Worm (Caenorhabditis elegans) whole organism, L4 larva: Measurements from ENCODE around the gene iglr-2.
A peak's percentile ranks its signal among the peaks of the same experiment; 100 is the strongest.

Experiments
- F26F4.8 ChIP-seq: fragments of 200-800 bp; sonication (Bioruptor generic); conservative IDR thresholded peaks from 2 replicates; pipeline ENCODE4 v1.3.6; 2022; ENCODE audit warnings: missing genetic modification characterization, missing compliant biosample characterization
- F44E2.7 ChIP-seq: fragments of 200-800 bp; sonication (Bioruptor generic); IDR thresholded peaks from 2 replicates; pipeline ENCODE4 v2.1.2; 2022; ENCODE audit warnings: missing genetic modification characterization, missing compliant biosample characterization
- Y105C5A.15 ChIP-seq: fragments of 200-800 bp; sonication (Bioruptor generic); IDR thresholded peaks from 2 replicates; pipeline ENCODE4 v1.3.6; 2022; ENCODE audit warnings: missing genetic modification characterization, missing compliant biosample characterization
- Y48G9A.11 ChIP-seq: fragments of 200-800 bp; sonication (Bioruptor generic); IDR thresholded peaks from 2 replicates; pipeline ENCODE4 v1.3.6; 2022; ENCODE audit warnings: missing genetic modification reagents, missing genetic modification characterization, missing compliant biosample characterization
- Y75B8A.6 ChIP-seq: fragments of 200-800 bp; sonication (Bioruptor generic); IDR thresholded peaks from 2 replicates; pipeline ENCODE4 v1.3.6; 2022; ENCODE audit warnings: missing genetic modification reagents, missing genetic modification characterization, missing compliant biosample characterization
- ceh-28 ChIP-seq: fragments of 150-350 bp; optimal IDR thresholded peaks from 2 replicates; lab custom pipeline; 2014; ENCODE audit warnings: missing biosample characterization, missing genetic modification reagents, missing genetic modification characterization
- ceh-44 ChIP-seq: fragments of 200-800 bp; sonication (Bioruptor generic); IDR thresholded peaks from 2 replicates; pipeline ENCODE4 v1.3.6; 2022; ENCODE audit warnings: missing genetic modification reagents, missing genetic modification characterization, missing compliant biosample characterization
- ces-1 ChIP-seq: fragments of 150-350 bp; sonication (generic microtip); optimal IDR thresholded peaks from 4 replicates; lab custom pipeline; 2014; ENCODE audit warnings: missing biosample characterization, missing genetic modification reagents, missing genetic modification characterization
- daf-16 ChIP-seq, 3 experiments: sonication (generic microtip); optimal IDR thresholded peaks; 2 replicates each; lab custom pipeline; 2016 to 2017; ENCODE audit warnings: missing genetic modification characterization in 3 of 3, missing genetic modification reagents in 3 of 3, mild to moderate bottlenecking in 2 of 3, missing compliant biosample characterization in 2 of 3, missing biosample characterization in 1 of 3, moderate library complexity in 1 of 3
- dmd-8 ChIP-seq: fragments of 200-800 bp; sonication (Bioruptor generic); IDR thresholded peaks from 2 replicates; pipeline ENCODE4 v1.3.6; 2022; ENCODE audit warnings: missing genetic modification characterization, missing compliant biosample characterization
- dpl-1 ChIP-seq: fragments of 150-350 bp; optimal IDR thresholded peaks from 2 replicates; lab custom pipeline; 2014; ENCODE audit warnings: missing biosample characterization, missing genetic modification reagents, missing genetic modification characterization
- duxl-1 ChIP-seq: sonication (generic microtip); optimal IDR thresholded peaks from 2 replicates; lab custom pipeline; 2016; ENCODE audit warnings: mild to moderate bottlenecking, missing genetic modification characterization, moderate library complexity, missing compliant biosample characterization; ENCODE audit not compliant: poor library complexity
- dve-1 ChIP-seq: sonication (generic microtip); optimal IDR thresholded peaks from 2 replicates; lab custom pipeline; 2017; ENCODE audit warnings: antibody characterized with exemption, mild to moderate bottlenecking, missing genetic modification characterization, missing compliant biosample characterization; ENCODE audit not compliant: insufficient read depth
- egl-43 ChIP-seq: fragments of 200-800 bp; sonication (Bioruptor generic); IDR thresholded peaks from 2 replicates; pipeline ENCODE4 v1.3.6; 2022; ENCODE audit warnings: missing genetic modification reagents, missing genetic modification characterization, missing compliant biosample characterization
- fos-1 ChIP-seq: fragments of 150-350 bp; optimal IDR thresholded peaks from 2 replicates; lab custom pipeline; 2014; ENCODE audit warnings: missing biosample characterization, missing genetic modification characterization
- hlh-30 ChIP-seq: sonication (generic microtip); optimal IDR thresholded peaks from 2 replicates; lab custom pipeline; 2017; ENCODE audit warnings: antibody characterized with exemption, mild to moderate bottlenecking, missing genetic modification characterization, missing compliant biosample characterization; ENCODE audit not compliant: insufficient read depth
- hmg-1.1 ChIP-seq: fragments of 200-800 bp; sonication (Bioruptor generic); IDR thresholded peaks from 2 replicates; pipeline ENCODE4 v1.3.6; 2022; ENCODE audit warnings: missing genetic modification reagents, missing genetic modification characterization, missing compliant biosample characterization
- jun-1 ChIP-seq: fragments of 150-350 bp; optimal IDR thresholded peaks from 2 replicates; lab custom pipeline; 2014; ENCODE audit warnings: missing biosample characterization, missing genetic modification reagents, missing genetic modification characterization
- lin-1 ChIP-seq: fragments of 200-800 bp; sonication (Bioruptor generic); IDR thresholded peaks from 2 replicates; pipeline ENCODE4 v1.3.6; 2022; ENCODE audit warnings: missing genetic modification reagents, missing genetic modification characterization, missing compliant biosample characterization
- lin-15B ChIP-seq: fragments of 150-350 bp; sonication (generic microtip); optimal IDR thresholded peaks from 3 replicates; lab custom pipeline; 2014; ENCODE audit warnings: missing biosample characterization, missing genetic modification characterization
- lin-39 ChIP-seq: fragments of 150-350 bp; optimal IDR thresholded peaks from 2 replicates; lab custom pipeline; 2014; ENCODE audit warnings: missing biosample characterization, missing genetic modification reagents, missing genetic modification characterization
- lsy-2 ChIP-seq, 2 experiments: fragments of 150-350 bp in 1 of 2; sonication (generic microtip) in 1 of 2; optimal IDR thresholded peaks; 2 replicates each; lab custom pipeline; 2014 to 2017; ENCODE audit warnings: missing biosample characterization in 2 of 2, missing genetic modification characterization in 2 of 2
- madf-5 ChIP-seq, 2 experiments: fragments of 200-800 bp; sonication (Bioruptor generic); IDR thresholded peaks; 2 replicates each; pipeline ENCODE4 v1.3.6; 2022; ENCODE audit warnings: missing compliant biosample characterization in 2 of 2, missing genetic modification characterization in 2 of 2
- madf-9 ChIP-seq: fragments of 200-800 bp; sonication (Bioruptor generic); conservative IDR thresholded peaks from 2 replicates; pipeline ENCODE4 v1.3.6; 2022; ENCODE audit warnings: missing genetic modification reagents, missing genetic modification characterization, missing compliant biosample characterization
- mep-1 ChIP-seq: fragments of 150-350 bp; sonication (generic microtip); optimal IDR thresholded peaks from 3 replicates; lab custom pipeline; 2014; ENCODE audit warnings: missing biosample characterization, missing genetic modification characterization
- mes-2 ChIP-seq: sonication (generic microtip); optimal IDR thresholded peaks from 2 replicates; lab custom pipeline; 2016; ENCODE audit warnings: missing genotype, mild to moderate bottlenecking, missing genetic modification characterization, missing compliant biosample characterization; ENCODE audit not compliant: poor library complexity, severe bottlenecking
- mxl-2 ChIP-seq: fragments of 200-800 bp; sonication (Bioruptor generic); conservative IDR thresholded peaks from 2 replicates; pipeline ENCODE4 v1.3.6; 2022; ENCODE audit warnings: missing genetic modification reagents, missing genetic modification characterization, missing compliant biosample characterization
- nhr-10 ChIP-seq: fragments of 150-350 bp; optimal IDR thresholded peaks from 2 replicates; lab custom pipeline; 2014; ENCODE audit warnings: missing biosample characterization, missing genetic modification characterization
- nhr-11 ChIP-seq: fragments of 150-350 bp; optimal IDR thresholded peaks from 2 replicates; lab custom pipeline; 2014; ENCODE audit warnings: missing biosample characterization, missing genetic modification characterization
- nhr-42 ChIP-seq: fragments of 200-800 bp; sonication (Bioruptor generic); IDR thresholded peaks from 2 replicates; pipeline ENCODE4 v1.3.6; 2022; ENCODE audit warnings: missing genetic modification characterization, missing compliant biosample characterization
- nhr-77 ChIP-seq: fragments of 150-350 bp; optimal IDR thresholded peaks from 2 replicates; lab custom pipeline; 2014; ENCODE audit warnings: missing biosample characterization, missing genetic modification characterization
- pha-4 ChIP-seq, 2 experiments: fragments of 150-350 bp in 1 of 2; fragments of 200-800 bp in 1 of 2; sonication (Bioruptor generic) in 1 of 2; IDR thresholded peaks in 1 of 2; optimal IDR thresholded peaks in 1 of 2; 2 replicates each; pipeline versions ENCODE4 v1.3.6 to Lab custom; 2014 to 2022; ENCODE audit warnings: missing genetic modification characterization in 2 of 2, missing genetic modification reagents in 2 of 2, missing biosample characterization in 1 of 2, missing compliant biosample characterization in 1 of 2
- pqm-1 ChIP-seq: sonication (generic microtip); optimal IDR thresholded peaks from 2 replicates; lab custom pipeline; 2017; ENCODE audit warnings: missing biosample characterization, missing genetic modification characterization
- rbr-2 ChIP-seq: sonication (generic microtip); optimal IDR thresholded peaks from 2 replicates; lab custom pipeline; 2016; ENCODE audit warnings: missing genotype, missing genetic modification characterization, missing compliant biosample characterization
- sdz-12 ChIP-seq: fragments of 200-800 bp; sonication (Bioruptor generic); optimal IDR thresholded peaks from 2 replicates; lab custom pipeline; 2018; ENCODE audit warnings: mild to moderate bottlenecking, missing genetic modification characterization, missing compliant biosample characterization
- skn-1 ChIP-seq: fragments of 150-350 bp; optimal IDR thresholded peaks from 2 replicates; lab custom pipeline; 2014; ENCODE audit warnings: missing biosample characterization, missing genetic modification characterization
- snpc-1.2 ChIP-seq: fragments of 200-800 bp; sonication (Bioruptor generic); IDR thresholded peaks from 2 replicates; pipeline ENCODE4 v1.3.6; 2022; ENCODE audit warnings: missing genetic modification reagents, missing genetic modification characterization, missing compliant biosample characterization
- tra-1 ChIP-seq: fragments of 200-800 bp; sonication (Bioruptor generic); IDR thresholded peaks from 2 replicates; pipeline ENCODE4 v1.3.6; 2022; ENCODE audit warnings: missing genetic modification reagents, missing genetic modification characterization, missing compliant biosample characterization
- unc-130 ChIP-seq: sonication (generic microtip); optimal IDR thresholded peaks from 2 replicates; lab custom pipeline; 2016; ENCODE audit warnings: missing genetic modification reagents, missing genetic modification characterization, missing compliant biosample characterization
- unc-62 ChIP-seq, 3 experiments: fragments of 150-350 bp in 1 of 3; sonication (generic microtip); optimal IDR thresholded peaks in 2 of 3; peaks in 1 of 3; 1 replicate in 1 of 3; 2 replicates in 2 of 3; lab custom pipeline; 2014 to 2017; ENCODE audit warnings: missing biosample characterization in 3 of 3, missing genetic modification characterization in 3 of 3, missing genetic modification reagents in 3 of 3, missing genotype in 1 of 3
- zip-11 ChIP-seq: fragments of 200-800 bp; sonication (Bioruptor generic); IDR thresholded peaks from 2 replicates; pipeline ENCODE4 v1.3.6; 2022; ENCODE audit warnings: missing genetic modification characterization, missing compliant biosample characterization
- zip-2 ChIP-seq: fragments of 150-350 bp; optimal IDR thresholded peaks from 2 replicates; lab custom pipeline; 2014; ENCODE audit warnings: missing biosample characterization, missing genetic modification characterization

The iglr-2 gene

ce11 chrIII:8334432-8334831 is 3.3 kb upstream of the iglr-2 start, which contains the start of gene ZC262.4 (continued):
- TF ChIP-seq egl-43 (GFP tag; lab: Robert Waterston, UW) (no peak), nhr-77 (tag; lab: Kevin White, UChicago) (no peak)

ce11 chrIII:8331779-8332178 is 668 bp upstream of the iglr-2 start, which contains the start of the genes mrps-18A and ZC262.2:
mrps-18A (minus strand) TSS chrIII:8331919.
ZC262.2 (plus strand) TSS chrIII:8332062.
- no peak for TF ChIP-seq nhr-11 (tag; lab: Kevin White, UChicago)
- no peak for TF ChIP-seq unc-62 (GFP tag; optimal IDR thresholded peaks at IDR 0.05 in 1 of 2; lab: Kevin White, UChicago)
- TF ChIP-seq unc-62 (tag; optimal IDR thresholded peaks at IDR 0.05; lab: Kevin White, UChicago), result no peak
- TF ChIP-seq dpl-1 (GFP tag; lab: Kevin White, UChicago), result peak; percentile 48
- no peak for TF ChIP-seq daf-16 (GFP tag; optimal IDR thresholded peaks at IDR 0.05; lab: Kevin White, UChicago)
- TF ChIP-seq daf-16 (tag; optimal IDR thresholded peaks at IDR 0.05; lab: Kevin White, UChicago), result peak; percentile 40
- no peak for TF ChIP-seq zip-11 (GFP tag; lab: Robert Waterston, UW)
- no peak for TF ChIP-seq mxl-2
- TF ChIP-seq Y105C5A.15 (GFP tag; lab: Robert Waterston, UW), result no peak
- no peak for TF ChIP-seq dmd-8 (GFP tag; lab: Robert Waterston, UW)
- no peak for TF ChIP-seq duxl-1 (tag; lab: Kevin White, UChicago)
- no peak for TF ChIP-seq pha-4 (GFP tag; IDR thresholded peaks at IDR 0.05; lab: Robert Waterston, UW)
- no peak for TF ChIP-seq pha-4 (tag; optimal IDR thresholded peaks at IDR 0.05; lab: Kevin White, UChicago)
- TF ChIP-seq ceh-44 (GFP tag; lab: Robert Waterston, UW), result no peak
- TF ChIP-seq rbr-2 (tag; lab: Kevin White, UChicago), result no peak
- no peak for TF ChIP-seq lin-15B
- TF ChIP-seq mes-2 (tag; lab: Kevin White, UChicago), result peak; percentile 57
- TF ChIP-seq madf-5 (GFP tag; IDR thresholded peaks at IDR 0.05; lab: Robert Waterston, UW), result no peak
- TF ChIP-seq hlh-30 (tag; lab: Kevin White, UChicago), result peak; percentile 90
- TF ChIP-seq unc-130 (GFP tag; lab: Kevin White, UChicago), result no peak
- no peak for TF ChIP-seq skn-1 (tag; lab: Kevin White, UChicago)
- TF ChIP-seq Y75B8A.6, result no peak
- peak; percentile 6 for TF ChIP-seq mep-1 (tag; lab: Kevin White, UChicago)
- TF ChIP-seq zip-2 (tag; lab: Kevin White, UChicago), result no peak
- TF ChIP-seq jun-1 (tag; lab: Kevin White, UChicago), result no peak
- TF ChIP-seq tra-1, result no peak
- peak; percentile 22 to 97 for TF ChIP-seq lsy-2 (tag; optimal IDR thresholded peaks at IDR 0.05; lab: Kevin White, UChicago)
- no peak for TF ChIP-seq nhr-42 (GFP tag; lab: Robert Waterston, UW)

- TF ChIP-seq lin-15B (no peak), sdz-12 (GFP tag; lab: Kevin White, UChicago) (no peak), dve-1 (tag; lab: Kevin White, UChicago) (peak; percentile 82), mep-1 (tag; lab: Kevin White, UChicago) (no peak), fos-1 (tag; lab: Kevin White, UChicago) (no peak), nhr-11 (tag; lab: Kevin White, UChicago) (no peak), ces-1 (GFP tag; lab: Kevin White, UChicago) (no peak), unc-130 (GFP tag; lab: Kevin White, UChicago) (no peak), Y48G9A.11 (GFP tag; lab: Robert Waterston, UW) (no peak), ceh-28 (tag; lab: Kevin White, UChicago) (no peak), hmg-1.1 (no peak), unc-62 (GFP tag; optimal IDR thresholded peaks at IDR 0.05 in 1 of 2; lab: Kevin White, UChicago) (no peak), unc-62 (tag; optimal IDR thresholded peaks at IDR 0.05; lab: Kevin White, UChicago) (no peak), nhr-10 (no peak), F44E2.7 (GFP tag; lab: Robert Waterston, UW) (no peak), nhr-42 (GFP tag; lab: Robert Waterston, UW) (no peak), snpc-1.2 (no peak), daf-16 (GFP tag; optimal IDR thresholded peaks at IDR 0.05; lab: Kevin White, UChicago) (no peak), daf-16 (tag; optimal IDR thresholded peaks at IDR 0.05; lab: Kevin White, UChicago) (peak; percentile 49), duxl-1 (tag; lab: Kevin White, UChicago) (no peak), madf-9 (GFP tag; lab: Robert Waterston, UW) (no peak), lin-39 (tag; lab: Kevin White, UChicago) (no peak), egl-43 (GFP tag; lab: Robert Waterston, UW) (no peak), F26F4.8 (GFP tag; lab: Robert Waterston, UW) (no peak), pqm-1 (tag; lab: Kevin White, UChicago) (no peak), lin-1 (GFP tag; lab: Robert Waterston, UW) (no peak)
Observed at ce11 chrIII:8325574-8326513, 5.3 kb downstream of the iglr-2 start, which contains the start of gene ZC262.13. ZC262.13 (plus strand) TSS chrIII:8326214.
